Fruit fly (Drosophila melanogaster) whole organism, pupa: ENCODE measurements around the gene CG8202.

Experiments
- CG13204 ChIP-seq: fragments of 200-800 bp; sonication (Bioruptor generic); optimal IDR thresholded peaks from 2 replicates; lab custom pipeline; 2018; ENCODE audit warnings: missing biosample characterization, mild to moderate bottlenecking, missing genetic modification characterization, moderate library complexity
- CG14655 ChIP-seq: fragments of 200-800 bp; sonication (Bioruptor generic); optimal IDR thresholded peaks from 3 replicates; lab custom pipeline; 2017; ENCODE audit warnings: mild to moderate bottlenecking, missing biosample characterization, missing genetic modification reagents, missing genetic modification characterization
- CG34367 ChIP-seq: fragments of 200-800 bp; sonication (Bioruptor generic); optimal IDR thresholded peaks from 2 replicates; lab custom pipeline; 2018; ENCODE audit warnings: missing biosample characterization, mild to moderate bottlenecking, missing genetic modification characterization
- CG8159 ChIP-seq: fragments of 200-800 bp; sonication (Bioruptor generic); optimal IDR thresholded peaks from 3 replicates; lab custom pipeline; 2018; ENCODE audit warnings: missing biosample characterization, mild to moderate bottlenecking, missing genetic modification characterization, moderate library complexity
- CG8301 ChIP-seq: fragments of 200-800 bp; sonication (Bioruptor generic); optimal IDR thresholded peaks from 2 replicates; lab custom pipeline; 2018; ENCODE audit warnings: missing biosample characterization, mild to moderate bottlenecking, missing genetic modification characterization
- D1 ChIP-seq: fragments of 200-800 bp; sonication (Bioruptor generic); optimal IDR thresholded peaks from 2 replicates; lab custom pipeline; 2018; ENCODE audit warnings: missing biosample characterization, mild to moderate bottlenecking, missing genetic modification characterization, moderate library complexity
- EcR ChIP-seq: fragments of 200-800 bp; sonication (Bioruptor generic); optimal IDR thresholded peaks from 3 replicates; lab custom pipeline; 2019; ENCODE audit warnings: missing biosample characterization, missing genetic modification characterization, mild to moderate bottlenecking, moderate library complexity, missing genetic modification reagents
- Pif1A ChIP-seq: fragments of 200-800 bp; sonication (Bioruptor generic); optimal IDR thresholded peaks from 3 replicates; lab custom pipeline; 2016; ENCODE audit warnings: missing biosample characterization, missing genetic modification characterization
- Pif1B ChIP-seq: fragments of 200-800 bp; sonication (Bioruptor generic); optimal IDR thresholded peaks from 3 replicates; lab custom pipeline; 2016; ENCODE audit warnings: missing biosample characterization, missing genetic modification characterization
- Snoo ChIP-seq: fragments of 200-800 bp; sonication (Bioruptor generic); optimal IDR thresholded peaks from 3 replicates; lab custom pipeline; 2017; ENCODE audit warnings: missing biosample characterization, mild to moderate bottlenecking, missing genetic modification characterization, inconsistent platforms
- fd96Ca ChIP-seq: fragments of 200-800 bp; sonication (Bioruptor generic); IDR thresholded peaks from 3 replicates; pipeline ENCODE4 v1.3.6; 2022; ENCODE audit warnings: missing biosample characterization, missing genetic modification characterization
- gl ChIP-seq: fragments of 200-800 bp; sonication (Bioruptor generic); optimal IDR thresholded peaks from 2 replicates; lab custom pipeline; 2018; ENCODE audit warnings: missing biosample characterization, mild to moderate bottlenecking, missing genetic modification characterization

dm6 chr3R:8699230-8699629, 32.7 kb upstream of the CG8202 start:
- TF ChIP-seq Pif1A (GFP tag; lab: Kevin White, UChicago) (no peak), Pif1B (GFP tag; lab: Kevin White, UChicago) (no peak), gl (no peak), fd96Ca (GFP tag; lab: Robert Waterston, UW) (no peak), CG8301 (no peak), CG14655 (no peak), D1 (no peak), Snoo (no peak), CG34367 (tag; lab: Kevin White, UChicago) (no peak), EcR (GFP tag; lab: Kevin White, UChicago) (no peak), CG13204 (GFP tag; lab: Kevin White, UChicago) (no peak), CG8159 (tag; lab: Kevin White, UChicago) (no peak)
